Fruit fly (Drosophila melanogaster): ENCODE data around the gene CG10470.
A peak's percentile ranks its signal among the peaks of the same experiment; 100 is the strongest.

DNA sequence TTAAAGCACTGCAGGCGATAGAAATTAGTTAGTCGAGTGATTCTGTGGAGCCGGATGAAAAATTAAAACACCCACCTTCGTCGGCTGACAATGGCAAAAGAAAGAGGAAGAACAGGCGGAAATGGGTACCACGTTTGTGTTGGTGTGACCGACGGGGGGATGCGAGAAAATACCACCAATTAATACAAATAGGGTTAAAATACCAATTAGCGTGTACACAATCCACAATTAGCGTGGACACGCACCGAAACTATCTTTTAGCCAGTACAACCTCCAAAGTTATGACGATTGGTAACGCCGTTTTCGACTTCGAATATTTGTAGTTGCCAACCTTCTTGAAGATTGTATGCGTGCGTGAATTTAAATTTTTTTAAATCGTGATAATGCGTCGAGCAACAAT, 39.7 kb upstream of the CG10470 start, which contains the start of gene RpL30:
- TF ChIP-seq CG9948 (tag; optimal IDR thresholded peaks at IDR 0.05) (peak; percentile 31), Pif1A (GFP tag; optimal IDR thresholded peaks at IDR 0.05) (peak; percentile 71)
